Fruit fly (Drosophila melanogaster) whole organism, embryonic: Measurements from ENCODE around the gene CG13930.

Experiments used
- Antp ChIP-seq: fragments of 200-800 bp; sonication (Bioruptor generic); optimal IDR thresholded peaks from 3 replicates; lab custom pipeline; 2016; ENCODE audit warnings: missing biosample characterization, missing genetic modification characterization
- CG11456 ChIP-seq: fragments of 200-800 bp; sonication (Bioruptor generic); IDR thresholded peaks from 3 replicates; pipeline ENCODE4 v1.3.6; 2022; ENCODE audit warnings: missing biosample characterization, missing genetic modification characterization
- CG11504 ChIP-seq: fragments of 200-800 bp; sonication (Bioruptor generic); optimal IDR thresholded peaks from 3 replicates; lab custom pipeline; 2019; ENCODE audit warnings: missing biosample characterization, mild to moderate bottlenecking, missing genetic modification characterization, moderate library complexity
- CG11723 ChIP-seq: fragments of 200-800 bp; sonication (Bioruptor generic); optimal IDR thresholded peaks from 2 replicates; lab custom pipeline; 2017; ENCODE audit warnings: missing biosample characterization, mild to moderate bottlenecking, missing genetic modification characterization
- CG13287 ChIP-seq: fragments of 200-800 bp; sonication (Bioruptor generic); IDR thresholded peaks from 2 replicates; pipeline ENCODE4 v1.3.6; 2022; ENCODE audit warnings: missing biosample characterization, missing genetic modification characterization; ENCODE audit not compliant: partially characterized antibody
- CG13894 ChIP-seq: fragments of 200-800 bp; sonication (Bioruptor generic); optimal IDR thresholded peaks from 3 replicates; lab custom pipeline; 2018; ENCODE audit warnings: missing biosample characterization, mild to moderate bottlenecking, missing genetic modification characterization, moderate library complexity
- CG16813 ChIP-seq: fragments of 200-800 bp; sonication (Bioruptor generic); IDR thresholded peaks from 3 replicates; pipeline ENCODE4 v1.3.6; 2022; ENCODE audit warnings: missing biosample characterization, missing genetic modification characterization; ENCODE audit not compliant: partially characterized antibody
- CG18262 ChIP-seq: fragments of 200-800 bp; optimal IDR thresholded peaks from 3 replicates; lab custom pipeline; 2019; ENCODE audit warnings: missing biosample characterization, mild to moderate bottlenecking, missing genetic modification characterization, moderate library complexity
- CG18599 ChIP-seq: fragments of 200-800 bp; sonication (Bioruptor generic); optimal IDR thresholded peaks from 3 replicates; lab custom pipeline; 2017; ENCODE audit warnings: missing biosample characterization, missing genetic modification characterization, mild to moderate bottlenecking, moderate library complexity, missing genetic modification reagents
- CG2875 ChIP-seq: fragments of 200-800 bp; sonication (Bioruptor generic); optimal IDR thresholded peaks from 2 replicates; lab custom pipeline; 2017; ENCODE audit warnings: missing biosample characterization, mild to moderate bottlenecking, missing genetic modification characterization, missing genetic modification reagents
- CG32532 ChIP-seq: fragments of 200-800 bp; sonication (Bioruptor generic); IDR thresholded peaks from 2 replicates; pipeline ENCODE4 v1.3.6; 2022; ENCODE audit warnings: missing biosample characterization, missing genetic modification characterization
- CG34376 ChIP-seq: fragments of 200-800 bp; sonication (Bioruptor generic); optimal IDR thresholded peaks from 2 replicates; lab custom pipeline; 2018; ENCODE audit warnings: missing biosample characterization, mild to moderate bottlenecking, missing genetic modification characterization
- CG3726 ChIP-seq: fragments of 200-800 bp; sonication (Bioruptor generic); IDR thresholded peaks from 3 replicates; pipeline ENCODE4, ENCODE4 v1.3.6; 2022; ENCODE audit warnings: missing biosample characterization, missing genetic modification characterization
- CG3838 ChIP-seq: fragments of 200-800 bp; sonication (Bioruptor generic); optimal IDR thresholded peaks from 3 replicates; lab custom pipeline; 2016; ENCODE audit warnings: missing biosample characterization, missing genetic modification characterization
- CG3995 ChIP-seq: fragments of 200-800 bp; sonication (Bioruptor generic); optimal IDR thresholded peaks from 3 replicates; lab custom pipeline; 2016; ENCODE audit warnings: missing biosample characterization, missing genetic modification characterization
- CG43689 ChIP-seq: fragments of 200-800 bp; sonication (Bioruptor generic); IDR thresholded peaks from 2 replicates; pipeline ENCODE4 v1.3.6; 2022; ENCODE audit warnings: missing biosample characterization, missing genetic modification characterization
- CG4820 ChIP-seq: fragments of 200-800 bp; sonication (Bioruptor generic); optimal IDR thresholded peaks from 3 replicates; lab custom pipeline; 2016; ENCODE audit warnings: missing biosample characterization, missing genetic modification characterization
- CG5953 ChIP-seq: fragments of 200-800 bp; sonication (Bioruptor generic); IDR thresholded peaks from 2 replicates; pipeline ENCODE4 v1.3.6; 2022; ENCODE audit warnings: missing biosample characterization, missing genetic modification characterization
- CG6765 ChIP-seq: fragments of 200-800 bp; sonication (Bioruptor generic); optimal IDR thresholded peaks from 3 replicates; lab custom pipeline; 2017; ENCODE audit warnings: missing biosample characterization, mild to moderate bottlenecking, missing genetic modification characterization
- CG7556 ChIP-seq: fragments of 200-800 bp; sonication (Bioruptor generic); optimal IDR thresholded peaks from 2 replicates; lab custom pipeline; 2017; ENCODE audit warnings: missing biosample characterization, mild to moderate bottlenecking, missing genetic modification characterization
- CG9727 ChIP-seq: fragments of 200-800 bp; sonication (Bioruptor generic); optimal IDR thresholded peaks from 3 replicates; lab custom pipeline; 2017; ENCODE audit warnings: missing biosample characterization, mild to moderate bottlenecking, missing genetic modification characterization
- Deaf1 ChIP-seq: fragments of 200-800 bp; optimal IDR thresholded peaks from 3 replicates; lab custom pipeline; 2019; ENCODE audit warnings: missing biosample characterization, mild to moderate bottlenecking, missing genetic modification characterization, moderate library complexity
- Dek ChIP-seq: fragments of 200-800 bp; sonication (Bioruptor generic); optimal IDR thresholded peaks from 3 replicates; lab custom pipeline; 2019; ENCODE audit warnings: missing biosample characterization, mild to moderate bottlenecking, missing genetic modification characterization, moderate library complexity
- Dll ChIP-seq: fragments of 200-800 bp; sonication (Bioruptor generic); IDR thresholded peaks from 4 replicates; pipeline ENCODE4 v1.3.6; 2022; ENCODE audit warnings: missing biosample characterization, missing genetic modification characterization; ENCODE audit not compliant: partially characterized antibody
- Gsc ChIP-seq: fragments of 200-800 bp; sonication (Bioruptor generic); IDR thresholded peaks from 2 replicates; pipeline ENCODE4 v1.3.6; 2022; ENCODE audit warnings: missing biosample characterization, missing genetic modification characterization
- Mrtf ChIP-seq: fragments of 200-800 bp; sonication (Bioruptor generic); IDR thresholded peaks from 3 replicates; pipeline ENCODE4 v1.3.6; 2022; ENCODE audit warnings: missing biosample characterization, missing genetic modification characterization
- Myb ChIP-seq: fragments of 200-800 bp; sonication (Bioruptor generic); optimal IDR thresholded peaks from 2 replicates; lab custom pipeline; 2016; ENCODE audit warnings: missing biosample characterization, missing genetic modification characterization
- NfI ChIP-seq: fragments of 200-800 bp; sonication (Bioruptor generic); optimal IDR thresholded peaks from 3 replicates; lab custom pipeline; 2018; ENCODE audit warnings: missing biosample characterization, mild to moderate bottlenecking, missing genetic modification characterization, moderate library complexity
- Ptx1 ChIP-seq: fragments of 200-800 bp; sonication (Bioruptor generic); IDR thresholded peaks from 2 replicates; pipeline ENCODE4 v1.3.6; 2022; ENCODE audit warnings: missing biosample characterization, missing genetic modification characterization
- Scr ChIP-seq: fragments of 200-800 bp; sonication (Bioruptor generic); IDR thresholded peaks from 2 replicates; pipeline ENCODE4 v1.3.6; 2022; ENCODE audit warnings: missing biosample characterization, missing genetic modification characterization; ENCODE audit not compliant: partially characterized antibody
- amos ChIP-seq: fragments of 200-800 bp; sonication (Bioruptor generic); IDR thresholded peaks from 2 replicates; pipeline ENCODE4 v1.3.6; 2022; ENCODE audit warnings: missing biosample characterization, missing genetic modification characterization; ENCODE audit not compliant: partially characterized antibody
- dan ChIP-seq: fragments of 200-800 bp; sonication (Bioruptor generic); IDR thresholded peaks from 2 replicates; pipeline ENCODE4 v1.3.6; 2022; ENCODE audit warnings: missing biosample characterization, missing genetic modification characterization
- insv ChIP-seq, 2 experiments: fragments of 200-800 bp; sonication (Bioruptor generic); optimal IDR thresholded peaks; 3 replicates each; lab custom pipeline; 2016 to 2018; ENCODE audit warnings: missing biosample characterization in 2 of 2, missing genetic modification characterization in 2 of 2
- jumu ChIP-seq: fragments of 200-800 bp; sonication (Bioruptor generic); optimal IDR thresholded peaks from 3 replicates; lab custom pipeline; 2016; ENCODE audit warnings: missing biosample characterization, missing genetic modification characterization
- luna ChIP-seq: fragments of 200-800 bp; sonication (Bioruptor generic); optimal IDR thresholded peaks from 2 replicates; lab custom pipeline; 2016; ENCODE audit warnings: missing biosample characterization, missing genetic modification characterization
- peb ChIP-seq: fragments of 200-800 bp; sonication (Bioruptor generic); IDR thresholded peaks from 2 replicates; pipeline ENCODE4 v1.3.6; 2022; ENCODE audit warnings: missing biosample characterization, missing genetic modification characterization
- prd ChIP-seq, 3 experiments: fragments of >200 bp in 2 of 3; fragments of 200-800 bp in 1 of 3; sonication (Bioruptor generic) in 1 of 3; optimal IDR thresholded peaks in 2 of 3; IDR thresholded peaks in 1 of 3; 2 replicates in 2 of 3; 3 replicates in 1 of 3; pipeline versions ENCODE4 v1.3.6 to Lab custom; 2017 to 2022; ENCODE audit warnings: missing biosample characterization in 1 of 3, missing genetic modification characterization in 1 of 3
- pum ChIP-seq: fragments of 200-800 bp; sonication (Bioruptor generic); optimal IDR thresholded peaks from 2 replicates; lab custom pipeline; 2016; ENCODE audit warnings: missing biosample characterization, missing genetic modification characterization
- slbo ChIP-seq: fragments of 200-800 bp; sonication (Bioruptor generic); IDR thresholded peaks from 2 replicates; pipeline ENCODE4 v1.3.6; 2022; ENCODE audit warnings: missing biosample characterization, missing genetic modification characterization
- stc ChIP-seq: fragments of 200-800 bp; sonication (Bioruptor generic); IDR thresholded peaks from 2 replicates; pipeline ENCODE4 v1.3.6; 2022; ENCODE audit warnings: missing biosample characterization, missing genetic modification characterization
- tin ChIP-seq: fragments of 200-800 bp; sonication (Bioruptor generic); optimal IDR thresholded peaks from 3 replicates; lab custom pipeline; 2016; ENCODE audit warnings: missing biosample characterization, missing genetic modification characterization
- tna ChIP-seq: fragments of 200-800 bp; sonication (Bioruptor generic); IDR thresholded peaks from 2 replicates; pipeline ENCODE4 v1.3.6; 2022; ENCODE audit warnings: missing biosample characterization, missing genetic modification characterization; ENCODE audit not compliant: partially characterized antibody
- unpg ChIP-seq: fragments of 200-800 bp; sonication (Bioruptor generic); optimal IDR thresholded peaks from 3 replicates; lab custom pipeline; 2018; ENCODE audit warnings: missing biosample characterization, mild to moderate bottlenecking, missing genetic modification characterization, moderate library complexity
- wdn ChIP-seq: fragments of 200-800 bp; sonication (Bioruptor generic); IDR thresholded peaks from 2 replicates; pipeline ENCODE4 v1.3.6; 2022; ENCODE audit warnings: missing biosample characterization, missing genetic modification characterization
- wek ChIP-seq: fragments of 200-800 bp; sonication (Bioruptor generic); optimal IDR thresholded peaks from 3 replicates; lab custom pipeline; 2018; ENCODE audit warnings: missing biosample characterization, mild to moderate bottlenecking, missing genetic modification characterization, moderate library complexity

The CG13930 gene

dm6 chr3L:1628176-1628866 lies 44.2 kb downstream of the CG13930 start, which contains the start of gene CG13928 (continued):
- no peak for TF ChIP-seq tna
- TF ChIP-seq Myb = no peak
- no peak for TF ChIP-seq CG2875 (GFP tag; lab: Kevin White, UChicago)
- no peak for TF ChIP-seq NfI
- peak; percentile 98 for TF ChIP-seq CG13894 (tag; lab: Kevin White, UChicago)
- no peak for TF ChIP-seq CG16813 (GFP tag; lab: Robert Waterston, UW)
- no peak for TF ChIP-seq CG13287 (GFP tag; lab: Robert Waterston, UW)
- TF ChIP-seq CG11504 (tag; lab: Kevin White, UChicago) = no peak
- TF ChIP-seq insv (GFP tag; optimal IDR thresholded peaks at IDR 0.05; lab: Kevin White, UChicago) = no peak
- no peak for TF ChIP-seq CG18262 (tag; lab: Kevin White, UChicago)
- peak; percentile 12; the same call in 1 of the 2 replicates for TF ChIP-seq slbo (GFP tag; lab: Robert Waterston, UW)
- TF ChIP-seq unpg (GFP tag; lab: Kevin White, UChicago) = no peak
- TF ChIP-seq amos (GFP tag; lab: Robert Waterston, UW) = no peak
- TF ChIP-seq dan = no peak
- no peak for TF ChIP-seq CG11723
- no peak for TF ChIP-seq CG5953 (GFP tag; lab: Robert Waterston, UW)
- no peak for TF ChIP-seq luna
- no peak for TF ChIP-seq CG7556 (GFP tag; lab: Kevin White, UChicago)
- no peak; the same call in 1 of the 2 replicates for TF ChIP-seq Ptx1 (GFP tag; lab: Robert Waterston, UW)
- no peak for TF ChIP-seq CG9727 (GFP tag; lab: Kevin White, UChicago)
- TF ChIP-seq CG11456 (GFP tag; lab: Robert Waterston, UW) = no peak
- TF ChIP-seq jumu (GFP tag; lab: Kevin White, UChicago) = no peak
- TF ChIP-seq CG3726 (GFP tag; lab: Robert Waterston, UW) = no peak
- no peak for TF ChIP-seq CG32532 (GFP tag; lab: Robert Waterston, UW)
- no peak for TF ChIP-seq CG43689
- TF ChIP-seq CG34376 (GFP tag; lab: Kevin White, UChicago) = peak; percentile 16
- TF ChIP-seq peb = no peak
- TF ChIP-seq Antp (GFP tag; lab: Kevin White, UChicago) = no peak
- TF ChIP-seq Mrtf (GFP tag; lab: Robert Waterston, UW) = no peak
- TF ChIP-seq CG3838 = no peak
- TF ChIP-seq CG4820 (GFP tag; lab: Kevin White, UChicago) = no peak
- TF ChIP-seq wek (GFP tag; lab: Kevin White, UChicago) = no peak
- peak; percentile 94 for TF ChIP-seq Deaf1 (tag; lab: Kevin White, UChicago)
- no peak for TF ChIP-seq wdn (GFP tag; lab: Robert Waterston, UW)
- TF ChIP-seq Dek (tag; lab: Kevin White, UChicago) = no peak
- TF ChIP-seq tin = no peak
- no peak for TF ChIP-seq prd (optimal IDR thresholded peaks at IDR 0.05; lab: Kevin White, UChicago)
- no peak for TF ChIP-seq prd (GFP tag; IDR thresholded peaks at IDR 0.05; lab: Robert Waterston, UW)
- no peak for TF ChIP-seq pum (GFP tag; lab: Kevin White, UChicago)
- TF ChIP-seq stc = no peak
- no peak for TF ChIP-seq Dll (GFP tag; lab: Robert Waterston, UW)
- no peak for TF ChIP-seq Scr (GFP tag; lab: Robert Waterston, UW)
- peak; percentile 34 for TF ChIP-seq CG18599 (GFP tag; lab: Kevin White, UChicago)
- TF ChIP-seq CG3995 (GFP tag; lab: Kevin White, UChicago) = peak; percentile 60
- TF ChIP-seq CG6765 (GFP tag; lab: Kevin White, UChicago) = peak; percentile 1
- TF ChIP-seq Gsc = no peak
